Worm (Caenorhabditis elegans) whole organism, L1 larva: ENCODE data around the gene twk-42.

ENCODE experiments used
- C34B4.2 ChIP-seq: sonication (generic microtip); optimal IDR thresholded peaks from 2 replicates; lab custom pipeline; 2017; ENCODE audit warnings: mild to moderate bottlenecking, missing genetic modification characterization, missing compliant biosample characterization
- Y116A8C.19 ChIP-seq: sonication (generic microtip); optimal IDR thresholded peaks from 2 replicates; lab custom pipeline; 2016; ENCODE audit warnings: missing compliant biosample characterization, missing genetic modification characterization, borderline replicate concordance
- ama-1 ChIP-seq: fragments of 150-350 bp; optimal IDR thresholded peaks from 2 replicates; lab custom pipeline; 2014
- blmp-1 ChIP-seq: fragments of 150-350 bp; optimal IDR thresholded peaks from 2 replicates; lab custom pipeline; 2014; ENCODE audit warnings: missing biosample characterization, missing genetic modification characterization
- ceh-63 ChIP-seq: fragments of 200-800 bp; sonication (Bioruptor generic); optimal IDR thresholded peaks from 2 replicates; lab custom pipeline; 2018; ENCODE audit warnings: mild to moderate bottlenecking, missing genetic modification characterization, missing compliant biosample characterization
- ces-1 ChIP-seq: fragments of 150-350 bp; optimal IDR thresholded peaks from 2 replicates; lab custom pipeline; 2014; ENCODE audit warnings: missing biosample characterization, missing genetic modification reagents, missing genetic modification characterization
- dpl-1 ChIP-seq, 3 experiments: fragments of 150-350 bp in 2 of 3; sonication (generic microtip) in 1 of 3; optimal IDR thresholded peaks; 2 replicates each; lab custom pipeline; 2014 to 2017; ENCODE audit warnings: missing biosample characterization in 3 of 3, missing genetic modification characterization in 3 of 3, missing genetic modification reagents in 3 of 3
- dsc-1 ChIP-seq: sonication (generic microtip); optimal IDR thresholded peaks from 2 replicates; lab custom pipeline; 2016; ENCODE audit warnings: mild to moderate bottlenecking, missing genetic modification characterization, missing compliant biosample characterization
- efl-1 ChIP-seq, 4 experiments: fragments of 150-350 bp; optimal IDR thresholded peaks in 3 of 4; peaks in 1 of 4; 1 replicate in 1 of 4; 2 replicates in 3 of 4; lab custom pipeline; 2014; ENCODE audit warnings: missing biosample characterization in 2 of 4, missing genetic modification characterization in 2 of 4, missing genetic modification reagents in 2 of 4
- egl-13 ChIP-seq: sonication (generic microtip); optimal IDR thresholded peaks from 2 replicates; lab custom pipeline; 2016; ENCODE audit warnings: missing genotype, missing genetic modification reagents, missing genetic modification characterization, missing compliant biosample characterization
- elt-2 ChIP-seq: sonication (generic microtip); optimal IDR thresholded peaks from 2 replicates; lab custom pipeline; 2016; ENCODE audit warnings: missing genetic modification characterization, mild to moderate bottlenecking, inconsistent platforms, missing compliant biosample characterization, missing genetic modification reagents
- fkh-10 ChIP-seq: sonication (generic microtip); optimal IDR thresholded peaks from 2 replicates; lab custom pipeline; 2017; ENCODE audit warnings: missing biosample characterization, missing genetic modification reagents, missing genetic modification characterization
- fos-1 ChIP-seq: fragments of 150-350 bp; optimal IDR thresholded peaks from 2 replicates; lab custom pipeline; 2014; ENCODE audit warnings: missing biosample characterization, missing genetic modification characterization
- isw-1 ChIP-seq: fragments of 200-800 bp; sonication (Bioruptor generic); IDR thresholded peaks from 2 replicates; pipeline ENCODE4 v1.3.6; 2022; ENCODE audit warnings: missing genetic modification characterization, missing compliant biosample characterization
- lin-13 ChIP-seq: fragments of 150-350 bp; optimal IDR thresholded peaks from 2 replicates; lab custom pipeline; 2014; ENCODE audit warnings: missing biosample characterization, missing genetic modification reagents, missing genetic modification characterization
- lin-14 ChIP-seq: fragments of 200-800 bp; sonication (Bioruptor generic); optimal IDR thresholded peaks from 2 replicates; lab custom pipeline; 2018; ENCODE audit warnings: mild to moderate bottlenecking, missing genetic modification characterization, moderate library complexity, missing compliant biosample characterization
- lin-15B ChIP-seq: fragments of 150-350 bp; sonication (generic microtip); optimal IDR thresholded peaks from 3 replicates; lab custom pipeline; 2014; ENCODE audit warnings: missing biosample characterization, missing genetic modification characterization
- lin-35 ChIP-seq, 2 experiments: fragments of 150-350 bp; optimal IDR thresholded peaks; 2 replicates each; lab custom pipeline; 2014; ENCODE audit warnings: missing biosample characterization in 2 of 2, missing genetic modification characterization in 2 of 2, missing genetic modification reagents in 2 of 2
- lin-39 ChIP-seq: fragments of 150-350 bp; optimal IDR thresholded peaks from 2 replicates; lab custom pipeline; 2014; ENCODE audit warnings: missing biosample characterization, missing genetic modification reagents, missing genetic modification characterization
- lir-3 ChIP-seq: sonication (generic microtip); optimal IDR thresholded peaks from 2 replicates; lab custom pipeline; 2016; ENCODE audit warnings: mild to moderate bottlenecking, missing genetic modification characterization, moderate library complexity, missing compliant biosample characterization; ENCODE audit not compliant: poor library complexity
- lsy-2 ChIP-seq, 2 experiments: fragments of 150-350 bp; optimal IDR thresholded peaks; 2 replicates each; lab custom pipeline; 2014; ENCODE audit warnings: missing biosample characterization in 2 of 2, missing genetic modification characterization in 2 of 2
- mab-9 ChIP-seq: fragments of 200-800 bp; sonication (Bioruptor generic); IDR thresholded peaks from 2 replicates; pipeline ENCODE4 v1.3.6; 2022; ENCODE audit warnings: missing genetic modification reagents, missing genetic modification characterization, missing compliant biosample characterization
- nhr-11 ChIP-seq: fragments of 150-350 bp; optimal IDR thresholded peaks from 2 replicates; lab custom pipeline; 2014; ENCODE audit warnings: missing biosample characterization, missing genetic modification characterization
- nhr-19 ChIP-seq: fragments of 200-800 bp; sonication (Bioruptor generic); conservative IDR thresholded peaks from 2 replicates; pipeline ENCODE4 v1.3.6; 2022; ENCODE audit warnings: missing genetic modification characterization, missing compliant biosample characterization
- nhr-20 ChIP-seq: sonication (generic microtip); optimal IDR thresholded peaks from 2 replicates; lab custom pipeline; 2016; ENCODE audit warnings: mild to moderate bottlenecking, missing genetic modification characterization, missing compliant biosample characterization
- nhr-237 ChIP-seq: fragments of 150-350 bp; optimal IDR thresholded peaks from 2 replicates; lab custom pipeline; 2014; ENCODE audit warnings: missing biosample characterization, missing genetic modification characterization
- nhr-71 ChIP-seq: sonication (generic microtip); optimal IDR thresholded peaks from 2 replicates; lab custom pipeline; 2016; ENCODE audit warnings: mild to moderate bottlenecking, missing genetic modification characterization, moderate library complexity, missing compliant biosample characterization
- nhr-76 ChIP-seq: sonication (generic microtip); optimal IDR thresholded peaks from 2 replicates; lab custom pipeline; 2017; ENCODE audit warnings: missing biosample characterization, missing genetic modification characterization
- pqm-1 ChIP-seq: sonication (generic microtip); optimal IDR thresholded peaks from 3 replicates; lab custom pipeline; 2017; ENCODE audit warnings: missing biosample characterization, missing genetic modification characterization
- rnt-1 ChIP-seq: sonication (generic microtip); optimal IDR thresholded peaks from 2 replicates; lab custom pipeline; 2016; ENCODE audit warnings: mild to moderate bottlenecking, missing genetic modification characterization, moderate library complexity, missing compliant biosample characterization
- skn-1 ChIP-seq: fragments of 150-350 bp; optimal IDR thresholded peaks from 2 replicates; lab custom pipeline; 2014; ENCODE audit warnings: missing biosample characterization, missing genetic modification characterization
- sox-4 ChIP-seq: sonication (generic microtip); optimal IDR thresholded peaks from 2 replicates; lab custom pipeline; 2016; ENCODE audit warnings: missing genetic modification characterization, missing compliant biosample characterization
- swsn-7 ChIP-seq: sonication (generic microtip); optimal IDR thresholded peaks from 2 replicates; lab custom pipeline; 2016; ENCODE audit warnings: missing genetic modification characterization, missing compliant biosample characterization
- tbx-2 ChIP-seq: sonication (generic microtip); optimal IDR thresholded peaks from 2 replicates; lab custom pipeline; 2016; ENCODE audit warnings: missing genetic modification characterization, missing compliant biosample characterization
- tlp-1 ChIP-seq: fragments of 150-350 bp; optimal IDR thresholded peaks from 2 replicates; lab custom pipeline; 2014; ENCODE audit warnings: missing biosample characterization, missing genetic modification characterization
- unc-86 ChIP-seq: sonication (generic microtip); optimal IDR thresholded peaks from 2 replicates; lab custom pipeline; 2016; ENCODE audit warnings: missing genetic modification characterization, missing compliant biosample characterization
- vab-15 ChIP-seq: sonication (generic microtip); optimal IDR thresholded peaks from 2 replicates; lab custom pipeline; 2017; ENCODE audit warnings: missing genotype, mild to moderate bottlenecking, missing genetic modification characterization, missing compliant biosample characterization
- xbp-1 ChIP-seq: sonication (generic microtip); optimal IDR thresholded peaks from 2 replicates; lab custom pipeline; 2016; ENCODE audit warnings: missing genetic modification characterization, missing compliant biosample characterization
- zag-1 ChIP-seq: fragments of 150-350 bp; optimal IDR thresholded peaks from 2 replicates; lab custom pipeline; 2014; ENCODE audit warnings: missing biosample characterization, missing genetic modification characterization

twk-42 gene

DNA sequence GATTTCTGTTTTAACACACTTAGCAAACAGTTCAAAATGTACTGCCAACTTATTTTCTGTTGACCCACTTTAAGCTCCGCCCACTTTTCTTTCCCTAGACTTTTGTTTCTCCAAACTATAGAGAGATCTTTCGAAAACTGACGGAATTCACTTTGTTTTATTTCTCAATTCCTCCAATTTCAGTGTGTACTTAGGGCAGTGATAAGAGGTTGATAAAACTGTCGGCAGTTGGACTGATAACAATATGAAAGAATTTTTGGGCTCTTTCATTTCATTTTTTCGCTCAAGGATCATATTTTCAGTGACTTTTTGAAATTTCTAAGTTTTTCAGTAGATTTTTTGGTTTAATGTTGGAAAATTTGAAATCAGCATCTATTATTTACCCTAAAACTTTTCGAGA, 22.6 kb upstream of the twk-42 start:
- no peak for TF ChIP-seq lin-13 (GFP tag; lab: Kevin White, UChicago)
- peak; percentile 32 for TF ChIP-seq tlp-1
- no peak for TF ChIP-seq swsn-7 (tag; lab: Kevin White, UChicago)
- TF ChIP-seq elt-2 = peak; percentile 52

DNA sequence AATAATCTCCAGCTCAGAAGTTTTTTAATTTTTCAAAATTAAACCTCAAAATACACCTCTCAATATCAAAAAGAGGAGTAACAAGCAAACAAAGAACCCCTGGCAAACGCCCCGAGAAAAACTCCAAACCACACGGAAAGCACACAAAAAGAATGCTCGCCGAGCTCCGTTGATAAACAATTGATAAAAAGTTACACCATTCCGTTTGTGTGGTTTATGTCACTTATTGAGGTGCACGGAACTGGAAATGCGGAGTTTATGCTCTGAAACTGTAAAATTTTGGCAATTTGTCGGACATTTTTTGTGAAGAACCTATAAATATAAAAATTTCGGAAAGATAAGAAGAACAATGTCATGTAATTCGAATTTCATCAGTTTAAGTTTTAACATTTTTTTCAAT, 19.9 kb upstream of the twk-42 start:
- TF ChIP-seq egl-13 (tag; lab: Kevin White, UChicago) = no peak
- TF ChIP-seq rnt-1 (tag; lab: Kevin White, UChicago) = no peak
- peak; percentile 71 for TF ChIP-seq elt-2
- peak; percentile 39 for TF ChIP-seq lin-14 (GFP tag; lab: Kevin White, UChicago)
- peak; percentile 7 for TF ChIP-seq nhr-20 (tag; lab: Kevin White, UChicago)
- TF ChIP-seq lin-35 (GFP tag; optimal IDR thresholded peaks at IDR 0.05; lab: Kevin White, UChicago) = peak in 1 of 2 experiments; percentile 1
- TF ChIP-seq, all 84 proteins: peak for 4

DNA sequence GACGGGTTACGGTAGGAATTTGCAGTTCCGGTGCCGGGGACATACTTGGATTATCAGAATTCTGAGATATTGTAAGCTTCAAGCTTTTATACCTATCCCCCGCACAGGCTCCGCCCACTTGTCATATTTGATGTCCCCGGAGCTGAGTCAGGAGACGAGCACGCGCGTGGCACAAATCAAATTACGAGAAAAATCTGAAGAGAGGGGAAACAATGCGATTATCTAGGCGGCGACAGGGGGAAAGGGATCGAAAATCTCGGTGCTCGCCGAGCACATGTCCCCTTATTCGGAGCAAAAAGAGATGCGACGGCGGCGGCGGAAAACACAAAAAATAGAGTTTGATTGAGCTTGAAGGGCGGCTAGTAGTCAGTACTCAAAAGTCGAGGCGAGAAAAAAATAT, 16.8 kb upstream of the twk-42 start, which contains the start of gene R12G8.1:
R12G8.1 (minus strand) TSS at position 63 of the 400 bp plus-strand sequence.
- TF ChIP-seq lin-14 (GFP tag; lab: Kevin White, UChicago) (peak; percentile 78), ama-1 (no peak), dsc-1 (tag; lab: Kevin White, UChicago) (no peak), nhr-71 (tag; lab: Kevin White, UChicago) (peak; percentile 51), ces-1 (GFP tag; lab: Kevin White, UChicago) (peak; percentile 66), lsy-2 (tag; optimal IDR thresholded peaks at IDR 0.05; lab: Kevin White, UChicago) (peak in 1 of 2 experiments; percentile 1), fkh-10 (GFP tag; lab: Kevin White, UChicago) (peak; percentile 89), ceh-63 (GFP tag; lab: Kevin White, UChicago) (no peak), efl-1 (optimal IDR thresholded peaks at IDR 0.05; lab: Kevin White, UChicago) (no peak), efl-1 (GFP tag; optimal IDR thresholded peaks at IDR 0.05 in 1 of 2; lab: Kevin White, UChicago) (peak in 1 of 2 experiments; percentile 74)

DNA sequence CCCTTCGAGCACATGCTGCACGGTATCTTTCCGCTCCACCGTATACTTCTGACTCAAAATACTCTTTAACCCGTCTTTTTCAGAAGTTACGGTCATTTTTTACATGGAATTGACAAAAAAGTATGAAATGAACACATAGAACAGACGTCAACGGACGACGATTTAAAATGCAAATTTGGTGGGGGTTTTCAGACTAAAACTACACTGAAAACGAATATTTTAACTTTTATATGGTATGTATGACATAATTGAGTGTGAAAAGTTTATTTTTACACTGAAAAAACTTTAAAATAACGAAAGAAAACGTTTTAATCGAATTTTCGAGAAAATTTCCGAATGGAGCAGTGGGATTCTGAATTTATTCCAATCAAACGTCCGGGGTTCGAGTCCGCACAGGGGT, 14.5 kb upstream of the twk-42 start, which contains the start of gene twk-36:
twk-36 (minus strand) TSS at position 101 of the 400 bp plus-strand sequence.
- no peak for TF ChIP-seq unc-86 (tag; lab: Kevin White, UChicago)
- TF ChIP-seq dpl-1 (GFP tag; optimal IDR thresholded peaks at IDR 0.05; lab: Kevin White, UChicago) = no peak
- no peak for TF ChIP-seq nhr-76 (tag; lab: Kevin White, UChicago)
- TF ChIP-seq tlp-1 = no peak
- no peak for TF ChIP-seq dsc-1 (tag; lab: Kevin White, UChicago)
- no peak for TF ChIP-seq blmp-1
- no peak for TF ChIP-seq Y116A8C.19
- no peak for TF ChIP-seq ces-1 (GFP tag; lab: Kevin White, UChicago)
- no peak for TF ChIP-seq fos-1 (tag; lab: Kevin White, UChicago)
- no peak for TF ChIP-seq lin-15B (tag; lab: Kevin White, UChicago)
- no peak for TF ChIP-seq nhr-237 (tag; lab: Kevin White, UChicago)
- no peak for TF ChIP-seq zag-1 (tag; lab: Kevin White, UChicago)
- no peak for TF ChIP-seq vab-15 (tag; lab: Kevin White, UChicago)

DNA sequence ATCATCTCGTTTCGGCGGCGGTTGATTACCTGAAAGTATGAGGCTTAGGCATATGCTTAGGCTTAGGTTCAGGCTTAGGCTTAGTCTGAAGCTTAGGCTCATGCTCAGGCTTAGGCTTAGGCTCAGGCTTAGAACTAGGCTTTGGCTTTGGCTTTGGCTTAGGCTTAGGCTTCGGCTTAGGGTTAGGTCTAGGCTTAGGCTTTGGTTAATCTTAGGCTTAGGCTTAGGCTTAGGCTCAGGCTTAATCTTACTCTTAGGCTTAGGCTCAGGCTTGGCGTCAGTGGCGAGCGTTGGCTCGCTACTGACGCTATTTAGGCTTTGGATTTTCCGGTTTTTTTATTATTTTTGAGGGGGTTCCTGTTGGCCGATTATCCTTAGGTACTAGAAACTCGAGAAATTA, 11.4 kb upstream of the twk-42 start:
- TF ChIP-seq lir-3 (tag; lab: Kevin White, UChicago) = no peak

DNA sequence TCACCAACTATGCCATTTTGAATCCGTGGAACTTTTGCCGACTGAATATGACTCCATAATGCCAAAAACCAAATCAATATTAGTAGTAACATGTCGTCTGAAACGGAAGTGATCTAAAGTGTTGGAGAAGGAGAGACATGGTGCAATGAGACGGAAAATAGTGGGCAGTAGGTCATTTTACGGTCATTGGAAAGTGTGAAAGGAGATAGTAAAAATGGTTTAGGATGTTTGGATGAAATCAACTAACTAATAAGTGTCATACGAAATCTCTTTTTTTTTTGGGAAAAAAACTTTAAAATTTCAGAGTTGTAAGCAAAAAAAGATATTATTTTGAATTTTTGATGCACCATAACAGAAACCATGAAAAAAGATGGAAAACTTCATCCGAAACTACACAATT, 7.4 kb upstream of the twk-42 start, which contains the start of gene cutl-4:
cutl-4 (minus strand) TSS at position 101 of the 400 bp plus-strand sequence.
- TF ChIP-seq blmp-1 = no peak
- no peak for TF ChIP-seq mab-9 (GFP tag; lab: Robert Waterston, UW)
- no peak for TF ChIP-seq elt-2

DNA sequence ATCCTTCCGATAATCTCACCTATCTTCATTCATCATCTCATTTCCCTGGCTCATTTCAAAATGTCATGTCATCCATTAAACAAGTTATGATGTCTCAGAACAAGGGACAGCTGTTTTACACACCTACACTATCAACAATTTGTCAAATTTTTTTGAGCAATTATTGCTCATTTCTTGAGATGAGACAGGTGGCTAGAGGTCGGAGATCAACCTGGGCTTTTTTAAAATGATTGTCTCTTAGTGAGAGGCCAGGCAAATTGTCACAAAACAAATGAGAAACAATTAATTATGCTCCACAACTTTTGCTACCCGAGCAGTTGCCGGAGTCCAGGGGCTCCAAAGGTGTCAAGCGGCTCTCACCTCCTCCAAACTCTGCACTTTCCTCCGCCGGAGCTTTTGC, 3.7 kb downstream of the twk-42 start:
- TF ChIP-seq xbp-1 (tag; lab: Kevin White, UChicago) = no peak
- peak; percentile 68 for TF ChIP-seq lin-39 (tag; lab: Kevin White, UChicago)
- TF ChIP-seq nhr-11 (tag; lab: Kevin White, UChicago) = peak; percentile 33
- peak; percentile 4 for TF ChIP-seq nhr-20 (tag; lab: Kevin White, UChicago)
- no peak for TF ChIP-seq isw-1 (GFP tag; lab: Robert Waterston, UW)
- TF ChIP-seq pqm-1 (tag; lab: Kevin White, UChicago) = no peak
- no peak for TF ChIP-seq sox-4 (tag; lab: Kevin White, UChicago)
- no peak for TF ChIP-seq skn-1
- peak; percentile 70 for TF ChIP-seq nhr-71 (tag; lab: Kevin White, UChicago)
- TF ChIP-seq tbx-2 = peak; percentile 3
- TF ChIP-seq efl-1 (optimal IDR thresholded peaks at IDR 0.05; lab: Kevin White, UChicago) = no peak
- TF ChIP-seq efl-1 (GFP tag; optimal IDR thresholded peaks at IDR 0.05 in 1 of 2; lab: Kevin White, UChicago) = peak in 1 of 2 experiments; percentile 75
- TF ChIP-seq lin-14 (GFP tag; lab: Kevin White, UChicago) = peak; percentile 53
- no peak for TF ChIP-seq ama-1
- TF ChIP-seq nhr-19 (GFP tag; lab: Robert Waterston, UW) = peak; percentile 47
- peak; percentile 69 for TF ChIP-seq vab-15 (tag; lab: Kevin White, UChicago)
- peak in 1 of 2 experiments; percentile 32 for TF ChIP-seq lsy-2 (tag; optimal IDR thresholded peaks at IDR 0.05; lab: Kevin White, UChicago)
- TF ChIP-seq rnt-1 (tag; lab: Kevin White, UChicago) = peak; percentile 74
- TF ChIP-seq ces-1 (GFP tag; lab: Kevin White, UChicago) = no peak
- no peak for TF ChIP-seq C34B4.2 (tag; lab: Kevin White, UChicago)
